Fruit fly (Drosophila melanogaster): ENCODE measurements around the gene CG43354.

- TF ChIP-seq CG32121 (GFP tag; IDR thresholded peaks at IDR 0.05) (no peak), CG17806 (tag; optimal IDR thresholded peaks at IDR 0.05) (no peak), CG10348 (GFP tag; IDR thresholded peaks at IDR 0.05) (no peak), CG8159 (tag; optimal IDR thresholded peaks at IDR 0.05) (no peak)
These were observed 46.3 kb upstream of the CG43354 start for dm6 chr2L:18355550-18355949.

Data from whole organism, pupa.